Worm (Caenorhabditis elegans) whole organism, mixed stage, embryonic: ENCODE data around the gene T15B7.15.

ENCODE experiments used
- M03D4.4 ChIP-seq: sonication (generic microtip); optimal IDR thresholded peaks from 2 replicates; lab custom pipeline; 2017; ENCODE audit warnings: mild to moderate bottlenecking, missing genetic modification characterization, missing compliant biosample characterization
- bed-3 ChIP-seq: fragments of 200-800 bp; sonication (Bioruptor generic); optimal IDR thresholded peaks from 3 replicates; lab custom pipeline; 2018; ENCODE audit warnings: mild to moderate bottlenecking, missing genetic modification characterization, moderate library complexity, missing compliant biosample characterization
- blmp-1 ChIP-seq: fragments of 150-350 bp; optimal IDR thresholded peaks from 2 replicates; lab custom pipeline; 2014; ENCODE audit warnings: missing biosample characterization, missing genetic modification characterization
- ceh-39 ChIP-seq: fragments of 150-350 bp; optimal IDR thresholded peaks from 2 replicates; lab custom pipeline; 2014; ENCODE audit warnings: missing biosample characterization, missing genetic modification characterization
- ceh-43 ChIP-seq: fragments of 200-800 bp; sonication (Bioruptor generic); optimal IDR thresholded peaks from 2 replicates; lab custom pipeline; 2018; ENCODE audit warnings: mild to moderate bottlenecking, missing genetic modification characterization, moderate library complexity, missing compliant biosample characterization
- ceh-83 ChIP-seq: fragments of 200-800 bp; sonication (Bioruptor generic); optimal IDR thresholded peaks from 2 replicates; lab custom pipeline; 2018; ENCODE audit warnings: mild to moderate bottlenecking, missing genetic modification characterization, missing compliant biosample characterization
- ces-1 ChIP-seq: fragments of 150-350 bp; optimal IDR thresholded peaks from 2 replicates; lab custom pipeline; 2014; ENCODE audit warnings: missing biosample characterization, missing genetic modification reagents, missing genetic modification characterization
- cnd-1 ChIP-seq: fragments of 200-800 bp; sonication (Bioruptor generic); optimal IDR thresholded peaks from 2 replicates; lab custom pipeline; 2018; ENCODE audit warnings: mild to moderate bottlenecking, missing genetic modification characterization, missing compliant biosample characterization
- drap-1 ChIP-seq: fragments of 200-800 bp; sonication (Bioruptor generic); optimal IDR thresholded peaks from 3 replicates; lab custom pipeline; 2018; ENCODE audit warnings: mild to moderate bottlenecking, missing genetic modification characterization, missing compliant biosample characterization
- elt-1 ChIP-seq: sonication (generic microtip); optimal IDR thresholded peaks from 2 replicates; lab custom pipeline; 2017; ENCODE audit warnings: missing genetic modification characterization, mild to moderate bottlenecking, missing compliant biosample characterization, antibody characterized with exemption, moderate library complexity, borderline replicate concordance; ENCODE audit not compliant: insufficient read depth
- elt-3 ChIP-seq: fragments of 150-350 bp; optimal IDR thresholded peaks from 2 replicates; lab custom pipeline; 2014; ENCODE audit warnings: missing biosample characterization, missing genetic modification characterization
- flh-1 ChIP-seq: fragments of 200-800 bp; sonication (Bioruptor generic); optimal IDR thresholded peaks from 2 replicates; lab custom pipeline; 2018; ENCODE audit warnings: mild to moderate bottlenecking, missing genetic modification characterization, moderate library complexity, missing compliant biosample characterization
- ham-2 ChIP-seq: fragments of 200-800 bp; sonication (Bioruptor generic); optimal IDR thresholded peaks from 2 replicates; lab custom pipeline; 2018; ENCODE audit warnings: mild to moderate bottlenecking, missing genetic modification characterization, missing compliant biosample characterization
- hlh-1 ChIP-seq: fragments of 150-350 bp; optimal IDR thresholded peaks from 2 replicates; lab custom pipeline; 2014; ENCODE audit warnings: missing biosample characterization, missing genetic modification reagents, missing genetic modification characterization
- lin-13 ChIP-seq: fragments of 150-350 bp; optimal IDR thresholded peaks from 2 replicates; lab custom pipeline; 2014; ENCODE audit warnings: missing biosample characterization, missing genetic modification characterization
- lin-32 ChIP-seq: fragments of 200-800 bp; sonication (Bioruptor generic); optimal IDR thresholded peaks from 2 replicates; lab custom pipeline; 2018; ENCODE audit warnings: mild to moderate bottlenecking, missing genetic modification characterization, missing compliant biosample characterization
- mab-5 ChIP-seq: fragments of 150-350 bp; optimal IDR thresholded peaks from 2 replicates; lab custom pipeline; 2014; ENCODE audit warnings: missing biosample characterization, missing genetic modification characterization
- mep-1 ChIP-seq: fragments of 150-350 bp; optimal IDR thresholded peaks from 2 replicates; lab custom pipeline; 2017; ENCODE audit warnings: missing biosample characterization, missing genetic modification reagents, missing genetic modification characterization, inconsistent platforms
- mls-2 ChIP-seq: sonication (generic microtip); optimal IDR thresholded peaks from 2 replicates; lab custom pipeline; 2016; ENCODE audit warnings: mild to moderate bottlenecking, missing genetic modification characterization, moderate library complexity, missing compliant biosample characterization
- nhr-12 ChIP-seq: fragments of 150-350 bp; optimal IDR thresholded peaks from 2 replicates; lab custom pipeline; 2014; ENCODE audit warnings: missing biosample characterization, missing genetic modification characterization
- nhr-2 ChIP-seq: fragments of 150-350 bp; optimal IDR thresholded peaks from 2 replicates; lab custom pipeline; 2014; ENCODE audit warnings: missing biosample characterization, missing genetic modification characterization
- nhr-237 ChIP-seq: fragments of 150-350 bp; optimal IDR thresholded peaks from 2 replicates; lab custom pipeline; 2014; ENCODE audit warnings: missing biosample characterization, missing genetic modification characterization
- nhr-28 ChIP-seq: fragments of 150-350 bp; optimal IDR thresholded peaks from 2 replicates; lab custom pipeline; 2014; ENCODE audit warnings: missing biosample characterization, missing genetic modification characterization
- pha-4 ChIP-seq: fragments of 150-350 bp; optimal IDR thresholded peaks from 2 replicates; lab custom pipeline; 2018; ENCODE audit warnings: missing biosample characterization, missing genetic modification reagents, missing genetic modification characterization
- sptf-1 ChIP-seq: sonication (generic microtip); optimal IDR thresholded peaks from 2 replicates; lab custom pipeline; 2017; ENCODE audit warnings: mild to moderate bottlenecking, missing genetic modification characterization, moderate library complexity, missing compliant biosample characterization
- tbx-8 ChIP-seq: fragments of 200-800 bp; sonication (Bioruptor generic); optimal IDR thresholded peaks from 2 replicates; lab custom pipeline; 2018; ENCODE audit warnings: mild to moderate bottlenecking, missing genetic modification characterization, moderate library complexity, missing compliant biosample characterization
- unc-120 ChIP-seq: sonication (generic microtip); optimal IDR thresholded peaks from 2 replicates; lab custom pipeline; 2017; ENCODE audit warnings: missing genetic modification characterization, missing compliant biosample characterization; ENCODE audit not compliant: poor library complexity, severe bottlenecking
- unc-39 ChIP-seq: fragments of 150-350 bp; optimal IDR thresholded peaks from 2 replicates; lab custom pipeline; 2014; ENCODE audit warnings: missing biosample characterization, missing genetic modification characterization
- unc-62 ChIP-seq: fragments of 150-350 bp; optimal IDR thresholded peaks from 2 replicates; lab custom pipeline; 2014; ENCODE audit warnings: missing biosample characterization, missing genetic modification reagents, missing genetic modification characterization
- zip-8 ChIP-seq: fragments of 150-350 bp; optimal IDR thresholded peaks from 2 replicates; lab custom pipeline; 2014; ENCODE audit warnings: missing biosample characterization, missing genetic modification characterization
- ztf-11 ChIP-seq: fragments of 150-350 bp; optimal IDR thresholded peaks from 2 replicates; lab custom pipeline; 2014; ENCODE audit warnings: missing biosample characterization, missing genetic modification characterization

T15B7.15 gene

DNA sequence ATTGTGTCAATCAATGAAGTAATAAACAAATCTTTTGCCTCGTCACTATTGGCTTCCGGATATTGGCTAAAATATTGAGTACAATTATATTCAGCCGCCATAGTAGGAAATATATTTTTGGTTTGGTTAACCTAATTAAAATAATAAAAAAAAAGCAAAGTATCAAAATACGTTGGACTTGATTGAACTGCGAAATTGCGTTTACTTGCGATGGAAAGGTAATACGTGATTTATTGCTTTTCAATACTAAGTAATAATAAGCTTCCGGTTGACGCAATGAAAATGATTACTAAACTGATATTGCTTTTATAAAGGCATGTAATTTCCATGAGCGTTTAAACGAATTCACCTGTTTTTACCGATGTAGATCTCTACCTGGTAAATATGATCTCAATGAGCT, 38.9 kb downstream of the T15B7.15 start, which contains the start of gene dmsr-9:
Gene dmsr-9, minus strand, starts transcription at position 101 of the 400 bp plus-strand sequence.
- TF ChIP-seq ztf-11 (tag; lab: Kevin White, UChicago) (no peak), lin-32 (no peak), cnd-1 (tag; lab: Kevin White, UChicago) (no peak), tbx-8 (GFP tag; lab: Kevin White, UChicago) (no peak), mep-1 (no peak), ceh-83 (GFP tag; lab: Kevin White, UChicago) (no peak), pha-4 (tag; lab: Kevin White, UChicago) (no peak), ceh-43 (GFP tag; lab: Kevin White, UChicago) (no peak), elt-3 (tag; lab: Kevin White, UChicago) (no peak), blmp-1 (tag; lab: Kevin White, UChicago) (no peak), nhr-12 (tag; lab: Kevin White, UChicago) (no peak), ham-2 (GFP tag; lab: Kevin White, UChicago) (no peak)
- TF ChIP-seq, all 35 proteins: peak for 0

DNA sequence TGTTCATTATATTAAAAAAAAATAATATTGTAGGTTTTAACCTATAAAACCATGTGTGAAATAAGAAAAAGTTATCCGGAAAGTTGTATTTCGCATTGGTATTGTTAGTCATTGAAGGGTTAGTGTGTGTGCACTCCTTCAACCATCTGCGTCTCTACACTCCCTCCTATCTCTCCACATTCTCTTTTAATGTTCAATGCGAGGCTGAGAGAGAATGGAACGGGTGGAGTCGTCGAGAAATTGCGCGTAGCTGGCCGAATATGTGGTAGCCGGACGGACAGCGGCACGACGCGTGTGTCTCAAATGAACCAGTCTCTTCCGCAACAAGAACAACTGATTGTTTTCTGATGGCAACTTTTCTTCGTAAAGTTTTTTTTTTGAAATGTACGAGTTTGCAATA, 41.6 kb downstream of the T15B7.15 start:
- no peak for TF ChIP-seq unc-39 (tag; lab: Kevin White, UChicago)
- TF ChIP-seq nhr-2 (tag; lab: Kevin White, UChicago): no peak
- TF ChIP-seq drap-1 (GFP tag; lab: Kevin White, UChicago): no peak
- no peak for TF ChIP-seq elt-3 (tag; lab: Kevin White, UChicago)
- TF ChIP-seq ceh-39 (tag; lab: Kevin White, UChicago): no peak
- TF ChIP-seq unc-120 (tag; lab: Kevin White, UChicago): peak; percentile 79
- peak; percentile 29 for TF ChIP-seq ces-1 (GFP tag; lab: Kevin White, UChicago)
- peak; percentile 33 for TF ChIP-seq mls-2 (tag; lab: Kevin White, UChicago)
- TF ChIP-seq hlh-1: peak; percentile 58
- peak; percentile 46 for TF ChIP-seq ham-2 (GFP tag; lab: Kevin White, UChicago)
- TF ChIP-seq nhr-28 (tag; lab: Kevin White, UChicago): no peak
- no peak for TF ChIP-seq zip-8
- no peak for TF ChIP-seq cnd-1 (tag; lab: Kevin White, UChicago)
- no peak for TF ChIP-seq bed-3 (GFP tag; lab: Kevin White, UChicago)
- no peak for TF ChIP-seq lin-32

DNA sequence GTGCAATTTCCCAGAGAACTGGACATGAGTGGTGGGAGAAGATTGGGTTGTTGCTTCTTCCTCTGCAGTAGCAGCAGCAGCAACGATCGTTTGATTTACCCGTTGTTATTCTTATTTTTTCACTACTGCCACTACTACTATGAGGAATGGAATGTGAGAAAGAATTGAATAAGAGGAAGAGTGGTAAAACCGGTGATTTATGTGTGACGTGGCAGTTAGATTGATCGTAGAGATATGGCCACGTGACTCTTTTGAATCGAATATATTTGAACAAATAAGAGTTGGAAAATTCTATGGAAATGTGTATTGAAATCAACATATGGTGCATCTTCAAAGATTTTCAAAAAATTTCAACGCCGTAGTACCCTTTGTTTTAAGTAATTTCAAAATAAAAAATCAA, 42.2 kb downstream of the T15B7.15 start:
- TF ChIP-seq tbx-8 (GFP tag; lab: Kevin White, UChicago) (no peak), ces-1 (GFP tag; lab: Kevin White, UChicago) (no peak), nhr-12 (tag; lab: Kevin White, UChicago) (no peak), ceh-83 (GFP tag; lab: Kevin White, UChicago) (no peak), unc-120 (tag; lab: Kevin White, UChicago) (no peak), sptf-1 (tag; lab: Kevin White, UChicago) (no peak), lin-13 (no peak), mls-2 (tag; lab: Kevin White, UChicago) (no peak), drap-1 (GFP tag; lab: Kevin White, UChicago) (no peak), ham-2 (GFP tag; lab: Kevin White, UChicago) (no peak), elt-1 (tag; lab: Kevin White, UChicago) (no peak), nhr-28 (tag; lab: Kevin White, UChicago) (no peak), hlh-1 (no peak), unc-62 (GFP tag; lab: Kevin White, UChicago) (no peak), cnd-1 (tag; lab: Kevin White, UChicago) (no peak), flh-1 (no peak), mab-5 (tag; lab: Kevin White, UChicago) (no peak)

DNA sequence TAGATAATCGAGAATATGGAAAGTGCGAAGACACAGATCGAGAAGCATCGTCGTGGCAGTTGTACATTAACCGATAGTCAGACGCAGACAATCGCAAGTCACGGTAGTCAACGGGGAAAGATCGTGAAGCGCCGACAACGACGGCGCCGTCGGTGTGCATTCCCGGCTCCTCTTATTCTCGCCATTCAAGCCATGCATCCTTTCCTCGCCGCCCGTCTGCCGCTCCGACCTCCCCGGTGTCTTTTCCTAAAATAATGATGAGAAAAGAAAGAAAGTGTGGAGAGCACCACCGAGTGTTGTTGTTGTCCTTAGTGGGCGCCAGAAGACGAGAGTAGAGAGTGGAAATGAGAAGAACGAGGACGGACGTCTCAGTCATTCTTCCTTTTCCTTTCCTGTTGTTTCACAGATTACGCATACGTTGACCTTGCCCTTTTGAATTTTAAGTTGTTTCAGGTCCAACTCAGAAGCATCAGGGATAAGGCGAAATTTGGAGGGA, 44.7 kb downstream of the T15B7.15 start, which contains the start of gene ZC404.1:
Gene ZC404.1, plus strand, starts transcription at position 446 of the 496 bp plus-strand sequence.
- TF ChIP-seq flh-1 (no peak), M03D4.4 (no peak), bed-3 (GFP tag; lab: Kevin White, UChicago) (no peak), nhr-237 (no peak), lin-32 (no peak), drap-1 (GFP tag; lab: Kevin White, UChicago) (no peak)
- TF ChIP-seq, all 35 proteins: peak for 0
